Worm (Caenorhabditis elegans): ENCODE measurements around the gene T16G12.1.

ce11 chrIII:10006734-10007348 is 42.8 kb downstream of the T16G12.1 start, which contains the start of gene C05B5.8:
- no peak for TF ChIP-seq xnd-1 (tag; optimal IDR thresholded peaks at IDR 0.05)
- no peak for TF ChIP-seq hmg-20 (GFP tag; IDR thresholded peaks at IDR 0.05)
- no peak for TF ChIP-seq ets-4 (GFP tag; optimal IDR thresholded peaks at IDR 0.05)
- TF ChIP-seq egl-44 (GFP tag; IDR thresholded peaks at IDR 0.05), result no peak
- TF ChIP-seq B0019.2 (GFP tag; conservative IDR thresholded peaks at IDR 0.05), result no peak
- no peak for TF ChIP-seq atf-7 (tag; optimal IDR thresholded peaks at IDR 0.05)
- no peak for TF ChIP-seq hmg-1.2 (GFP tag; IDR thresholded peaks at IDR 0.05)
- TF ChIP-seq hlh-12 (tag; optimal IDR thresholded peaks at IDR 0.05), result no peak
- no peak for TF ChIP-seq nhr-90 (tag; optimal IDR thresholded peaks at IDR 0.05)
- no peak for TF ChIP-seq ZK185.1 (tag; optimal IDR thresholded peaks at IDR 0.05; ENCODE audit: poor library complexity, severe bottlenecking)
- TF ChIP-seq athp-1 (tag; optimal IDR thresholded peaks at IDR 0.05), result no peak
- no peak for TF ChIP-seq rcor-1 (GFP tag; IDR thresholded peaks at IDR 0.05)
- no peak for TF ChIP-seq ztf-28 (GFP tag; IDR thresholded peaks at IDR 0.05)

Measured in whole organism, young adult.